3 fruit fly cellular contexts compared by ENCODE assay signal in genomic region chrX:790039-790597, dm6.
TF ChIP-seq lines count a peak whose summit lies in the region.

Gene CG13360, minus strand, starts transcription at chrX:790089.

TF ChIP-seq in whole organism, adult, 20 proteins besides CTCF, POLR2A, EP300 and RAD21:
- TF ChIP-seq tj (GFP tag; optimal IDR thresholded peaks at IDR 0.05; lab: Kevin White, UChicago): no peak
- peak; percentile 2 for TF ChIP-seq CG11617 (GFP tag; optimal IDR thresholded peaks at IDR 0.05; lab: Kevin White, UChicago)
- TF ChIP-seq CG12768 (GFP tag; optimal IDR thresholded peaks at IDR 0.05; lab: Kevin White, UChicago): peak; percentile 22
- TF ChIP-seq cnc (optimal IDR thresholded peaks at IDR 0.05; lab: Kevin White, UChicago): no peak
- TF ChIP-seq CG7101 (tag; optimal IDR thresholded peaks at IDR 0.05; lab: Kevin White, UChicago): peak; percentile 22

TF ChIP-seq in whole organism, prepupa, 60 proteins besides CTCF, POLR2A, EP300 and RAD21:
- TF ChIP-seq CG32006 (GFP tag; optimal IDR thresholded peaks at IDR 0.05; lab: Kevin White, UChicago) (no peak), svp (GFP tag; lab: Kevin White, UChicago) (peak; percentile 90), cyc (GFP tag; optimal IDR thresholded peaks at IDR 0.05; lab: Kevin White, UChicago) (peak; percentile 13), CG8632 (GFP tag; optimal IDR thresholded peaks at IDR 0.05; lab: Kevin White, UChicago) (no peak), CG3032 (tag; optimal IDR thresholded peaks at IDR 0.05; lab: Kevin White, UChicago) (no peak), salr (GFP tag; optimal IDR thresholded peaks at IDR 0.05; lab: Kevin White, UChicago) (no peak), achi (GFP tag; optimal IDR thresholded peaks at IDR 0.05; lab: Kevin White, UChicago) (no peak), CG8119 (GFP tag; IDR thresholded peaks at IDR 0.05; lab: Robert Waterston, UW) (no peak), lz (GFP tag; optimal IDR thresholded peaks at IDR 0.05; lab: Kevin White, UChicago) (peak; percentile 22), CG31627 (GFP tag; optimal IDR thresholded peaks at IDR 0.05; lab: Kevin White, UChicago) (peak; percentile 21), Eip78C (GFP tag; lab: Kevin White, UChicago) (peak; percentile 33), esn (GFP tag; optimal IDR thresholded peaks at IDR 0.05; lab: Kevin White, UChicago) (peak; percentile 31), Ets21C (GFP tag; optimal IDR thresholded peaks at IDR 0.05; lab: Kevin White, UChicago) (no peak), CG16779 (tag; optimal IDR thresholded peaks at IDR 0.05; lab: Kevin White, UChicago) (no peak), Sox15 (GFP tag; optimal IDR thresholded peaks at IDR 0.05; lab: Kevin White, UChicago) (no peak), Hr39 (GFP tag; optimal IDR thresholded peaks at IDR 0.05; lab: Kevin White, UChicago) (peak; percentile 56), spab (GFP tag; optimal IDR thresholded peaks at IDR 0.05; lab: Kevin White, UChicago) (no peak)
TF ChIP-seq in whole organism, prepupa: peak in this region for 7.

TF ChIP-seq in whole organism, wandering third instar larva, 38 proteins besides CTCF, POLR2A, EP300 and RAD21:
- TF ChIP-seq OdsH (GFP tag; optimal IDR thresholded peaks at IDR 0.05; lab: Kevin White, UChicago) (peak; percentile 44), rgr (GFP tag; optimal IDR thresholded peaks at IDR 0.05; lab: Kevin White, UChicago) (peak; percentile 40), N (GFP tag; optimal IDR thresholded peaks at IDR 0.05; lab: Kevin White, UChicago) (no peak), Vsx2 (GFP tag; optimal IDR thresholded peaks at IDR 0.05; lab: Kevin White, UChicago; ENCODE audit: partially characterized antibody) (no peak), Sp1 (GFP tag; optimal IDR thresholded peaks at IDR 0.05; lab: Kevin White, UChicago) (peak; percentile 14), CG32264 (GFP tag; optimal IDR thresholded peaks at IDR 0.05; lab: Kevin White, UChicago) (no peak), ey (GFP tag; optimal IDR thresholded peaks at IDR 0.05; lab: Kevin White, UChicago) (peak; percentile 56), sage (GFP tag; optimal IDR thresholded peaks at IDR 0.05; lab: Kevin White, UChicago) (no peak), HLH106 (tag; optimal IDR thresholded peaks at IDR 0.05; lab: Kevin White, UChicago) (peak; percentile 56), psq (GFP tag; optimal IDR thresholded peaks at IDR 0.05; lab: Kevin White, UChicago) (peak; percentile 15), br (GFP tag; optimal IDR thresholded peaks at IDR 0.05; lab: Kevin White, UChicago) (peak; percentile 64), tai (GFP tag; optimal IDR thresholded peaks at IDR 0.05; lab: Kevin White, UChicago) (no peak), dmrt93B (GFP tag; optimal IDR thresholded peaks at IDR 0.05; lab: Kevin White, UChicago) (peak; percentile 7), Hr83 (GFP tag; optimal IDR thresholded peaks at IDR 0.05; lab: Kevin White, UChicago; ENCODE audit: poor library complexity, severe bottlenecking) (no peak), foxo (GFP tag; optimal IDR thresholded peaks at IDR 0.05; lab: Kevin White, UChicago) (peak in 1 of 2 experiments; percentile 51), h (GFP tag; optimal IDR thresholded peaks at IDR 0.05; lab: Kevin White, UChicago) (peak; percentile 51), dsf (GFP tag; optimal IDR thresholded peaks at IDR 0.05; lab: Kevin White, UChicago; ENCODE audit: borderline replicate concordance) (no peak), Myc (optimal IDR thresholded peaks at IDR 0.05; lab: Kevin White, UChicago) (no peak), fru (GFP tag; optimal IDR thresholded peaks at IDR 0.05; lab: Kevin White, UChicago) (peak; percentile 70), jim (GFP tag; optimal IDR thresholded peaks at IDR 0.05; lab: Kevin White, UChicago) (no peak)
